Worm (Caenorhabditis elegans) whole organism, late embryonic: ENCODE data around the gene srh-296.

Experiments used
- C08G9.2 ChIP-seq: sonication (generic microtip); optimal IDR thresholded peaks from 2 replicates; lab custom pipeline; 2016; ENCODE audit warnings: mild to moderate bottlenecking, missing genetic modification characterization, moderate library complexity, missing compliant biosample characterization
- C38D4.7 ChIP-seq: fragments of 200-800 bp; sonication (Bioruptor generic); optimal IDR thresholded peaks from 2 replicates; lab custom pipeline; 2018; ENCODE audit warnings: mild to moderate bottlenecking, missing genetic modification characterization, moderate library complexity, missing compliant biosample characterization
- F13H6.1 ChIP-seq: sonication (generic microtip); optimal IDR thresholded peaks from 2 replicates; lab custom pipeline; 2016; ENCODE audit warnings: missing genetic modification characterization, missing compliant biosample characterization
- K02D7.2 ChIP-seq: sonication (generic microtip); optimal IDR thresholded peaks from 2 replicates; lab custom pipeline; 2017; ENCODE audit warnings: mild to moderate bottlenecking, missing genetic modification characterization, missing compliant biosample characterization
- T23F11.4 ChIP-seq: fragments of 200-800 bp; sonication (Bioruptor generic); optimal IDR thresholded peaks from 2 replicates; lab custom pipeline; 2018; ENCODE audit warnings: mild to moderate bottlenecking, missing genetic modification characterization, missing compliant biosample characterization
- Y22D7AL.16 ChIP-seq: sonication (generic microtip); optimal IDR thresholded peaks from 2 replicates; lab custom pipeline; 2016; ENCODE audit warnings: missing genetic modification characterization, missing compliant biosample characterization
- ahr-1 ChIP-seq: sonication (generic microtip); optimal IDR thresholded peaks from 2 replicates; lab custom pipeline; 2016; ENCODE audit warnings: missing genetic modification characterization, missing compliant biosample characterization
- ceh-14 ChIP-seq: sonication (generic microtip); optimal IDR thresholded peaks from 2 replicates; lab custom pipeline; 2016; ENCODE audit warnings: missing genotype, missing genetic modification characterization, missing compliant biosample characterization
- ceh-18 ChIP-seq: sonication (generic microtip); optimal IDR thresholded peaks from 2 replicates; lab custom pipeline; 2016; ENCODE audit warnings: missing genetic modification characterization, missing compliant biosample characterization
- ceh-19 ChIP-seq: fragments of 200-800 bp; sonication (Bioruptor generic); optimal IDR thresholded peaks from 2 replicates; lab custom pipeline; 2018; ENCODE audit warnings: mild to moderate bottlenecking, missing genetic modification characterization, missing compliant biosample characterization
- ceh-2 ChIP-seq: sonication (generic microtip); optimal IDR thresholded peaks from 2 replicates; lab custom pipeline; 2016; ENCODE audit warnings: missing genotype, missing genetic modification characterization, missing compliant biosample characterization
- ceh-24 ChIP-seq: sonication (generic microtip); optimal IDR thresholded peaks from 2 replicates; lab custom pipeline; 2016; ENCODE audit warnings: mild to moderate bottlenecking, missing genetic modification characterization, missing compliant biosample characterization
- ceh-30 ChIP-seq: fragments of 150-350 bp; optimal IDR thresholded peaks from 2 replicates; lab custom pipeline; 2014; ENCODE audit warnings: missing biosample characterization, missing genetic modification characterization
- ceh-45 ChIP-seq: fragments of 200-800 bp; sonication (Bioruptor generic); IDR thresholded peaks from 2 replicates; pipeline ENCODE4 v1.3.6; 2022; ENCODE audit warnings: missing genetic modification reagents, missing genetic modification characterization, missing compliant biosample characterization
- ceh-9 ChIP-seq: sonication (generic microtip); optimal IDR thresholded peaks from 2 replicates; lab custom pipeline; 2016; ENCODE audit warnings: mild to moderate bottlenecking, missing genetic modification characterization, inconsistent platforms, missing compliant biosample characterization
- che-1 ChIP-seq: sonication (generic microtip); optimal IDR thresholded peaks from 2 replicates; lab custom pipeline; 2016; ENCODE audit warnings: mild to moderate bottlenecking, missing genetic modification characterization, missing compliant biosample characterization
- ets-4 ChIP-seq: sonication (generic microtip); optimal IDR thresholded peaks from 2 replicates; lab custom pipeline; 2016; ENCODE audit warnings: missing genetic modification characterization, missing compliant biosample characterization
- eyg-1 ChIP-seq: sonication (generic microtip); optimal IDR thresholded peaks from 2 replicates; lab custom pipeline; 2016; ENCODE audit warnings: missing genotype, missing genetic modification characterization, missing compliant biosample characterization
- fkh-10 ChIP-seq: fragments of 150-350 bp; optimal IDR thresholded peaks from 2 replicates; lab custom pipeline; 2014; ENCODE audit warnings: missing biosample characterization, missing genetic modification reagents, missing genetic modification characterization
- fkh-6 ChIP-seq: sonication (generic microtip); optimal IDR thresholded peaks from 2 replicates; lab custom pipeline; 2016; ENCODE audit warnings: missing genetic modification characterization, missing compliant biosample characterization
- gmeb-2 ChIP-seq: sonication (generic microtip); optimal IDR thresholded peaks from 2 replicates; lab custom pipeline; 2016; ENCODE audit warnings: missing genetic modification characterization, inconsistent platforms, missing compliant biosample characterization
- hlh-30 ChIP-seq: sonication (generic microtip); optimal IDR thresholded peaks from 2 replicates; lab custom pipeline; 2017; ENCODE audit warnings: antibody characterized with exemption, missing genetic modification characterization, missing compliant biosample characterization; ENCODE audit not compliant: insufficient read depth
- hlh-6 ChIP-seq: sonication (generic microtip); optimal IDR thresholded peaks from 2 replicates; lab custom pipeline; 2016; ENCODE audit warnings: missing genotype, missing genetic modification characterization, missing compliant biosample characterization
- lim-6 ChIP-seq: sonication (generic microtip); optimal IDR thresholded peaks from 2 replicates; lab custom pipeline; 2016; ENCODE audit warnings: missing genetic modification characterization, missing compliant biosample characterization
- lin-11 ChIP-seq: fragments of 200-800 bp; sonication (Bioruptor generic); optimal IDR thresholded peaks from 2 replicates; lab custom pipeline; 2018; ENCODE audit warnings: mild to moderate bottlenecking, missing genetic modification characterization, missing compliant biosample characterization
- nhr-11 ChIP-seq: fragments of 150-350 bp; optimal IDR thresholded peaks from 2 replicates; lab custom pipeline; 2014; ENCODE audit warnings: missing biosample characterization, missing genetic modification characterization
- nhr-232 ChIP-seq: sonication (generic microtip); optimal IDR thresholded peaks from 2 replicates; lab custom pipeline; 2016; ENCODE audit warnings: missing genetic modification characterization, missing compliant biosample characterization
- npax-4 ChIP-seq: sonication (generic microtip); optimal IDR thresholded peaks from 2 replicates; lab custom pipeline; 2016; ENCODE audit warnings: missing genetic modification characterization, missing compliant biosample characterization
- odd-2 ChIP-seq: sonication (generic microtip); optimal IDR thresholded peaks from 2 replicates; lab custom pipeline; 2017; ENCODE audit warnings: antibody characterized with exemption, mild to moderate bottlenecking, missing genetic modification characterization, missing compliant biosample characterization
- pag-3 ChIP-seq: sonication (generic microtip); optimal IDR thresholded peaks from 2 replicates; lab custom pipeline; 2016; ENCODE audit warnings: missing compliant biosample characterization, missing genetic modification characterization, borderline replicate concordance
- pat-9 ChIP-seq: fragments of 200-800 bp; sonication (Bioruptor generic); optimal IDR thresholded peaks from 2 replicates; lab custom pipeline; 2018; ENCODE audit warnings: mild to moderate bottlenecking, missing genetic modification characterization, moderate library complexity, missing compliant biosample characterization
- pax-1 ChIP-seq: fragments of 150-350 bp; optimal IDR thresholded peaks from 2 replicates; lab custom pipeline; 2014; ENCODE audit warnings: missing biosample characterization, missing genetic modification characterization
- pha-2 ChIP-seq: sonication (generic microtip); optimal IDR thresholded peaks from 2 replicates; lab custom pipeline; 2017; ENCODE audit warnings: mild to moderate bottlenecking, missing genetic modification characterization, missing compliant biosample characterization
- pros-1 ChIP-seq: fragments of 150-350 bp; optimal IDR thresholded peaks from 2 replicates; lab custom pipeline; 2014; ENCODE audit warnings: missing biosample characterization, missing genetic modification reagents, missing genetic modification characterization
- ref-2 ChIP-seq: sonication (generic microtip); optimal IDR thresholded peaks from 2 replicates; lab custom pipeline; 2016; ENCODE audit warnings: missing genetic modification characterization, missing compliant biosample characterization
- sdc-2 ChIP-seq: sonication (generic microtip); optimal IDR thresholded peaks from 2 replicates; lab custom pipeline; 2016; ENCODE audit warnings: missing genotype, missing genetic modification characterization, missing compliant biosample characterization
- sox-2 ChIP-seq: fragments of 200-800 bp; sonication (Bioruptor generic); IDR thresholded peaks from 2 replicates; pipeline ENCODE4 v1.3.6; 2022; ENCODE audit warnings: missing genetic modification reagents, missing genetic modification characterization, missing compliant biosample characterization
- sox-4 ChIP-seq: sonication (generic microtip); optimal IDR thresholded peaks from 2 replicates; lab custom pipeline; 2017; ENCODE audit warnings: mild to moderate bottlenecking, missing genetic modification characterization, inconsistent platforms, missing compliant biosample characterization
- tbx-2 ChIP-seq: sonication (generic microtip); optimal IDR thresholded peaks from 2 replicates; lab custom pipeline; 2016; ENCODE audit warnings: missing genetic modification characterization, missing compliant biosample characterization
- tbx-7 ChIP-seq: sonication (generic microtip); optimal IDR thresholded peaks from 2 replicates; lab custom pipeline; 2016; ENCODE audit warnings: missing genotype, missing genetic modification characterization, missing compliant biosample characterization
- ttx-3 ChIP-seq: sonication (generic microtip); optimal IDR thresholded peaks from 2 replicates; lab custom pipeline; 2016; ENCODE audit warnings: missing genetic modification reagents, missing genetic modification characterization, missing compliant biosample characterization
- unc-3 ChIP-seq, 2 experiments: fragments of 200-800 bp in 1 of 2; sonication (Bioruptor generic) in 1 of 2; sonication (generic microtip) in 1 of 2; conservative IDR thresholded peaks in 1 of 2; optimal IDR thresholded peaks in 1 of 2; 2 replicates each; pipeline versions ENCODE4 v1.3.6 to Lab custom; 2016 to 2022; ENCODE audit warnings: missing compliant biosample characterization in 2 of 2, missing genetic modification characterization in 2 of 2, missing genetic modification reagents in 1 of 2
- unc-42 ChIP-seq: sonication (generic microtip); optimal IDR thresholded peaks from 2 replicates; lab custom pipeline; 2016; ENCODE audit warnings: missing genotype, missing genetic modification characterization, missing compliant biosample characterization
- unc-55 ChIP-seq: sonication (generic microtip); optimal IDR thresholded peaks from 2 replicates; lab custom pipeline; 2017; ENCODE audit warnings: missing biosample characterization, missing genetic modification reagents, missing genetic modification characterization
- zip-5 ChIP-seq: sonication (generic microtip); optimal IDR thresholded peaks from 2 replicates; lab custom pipeline; 2016; ENCODE audit warnings: missing genetic modification characterization, missing compliant biosample characterization
- ztf-16 ChIP-seq: sonication (generic microtip); optimal IDR thresholded peaks from 2 replicates; lab custom pipeline; 2017; ENCODE audit warnings: missing genetic modification characterization, missing compliant biosample characterization

srh-296 gene

DNA sequence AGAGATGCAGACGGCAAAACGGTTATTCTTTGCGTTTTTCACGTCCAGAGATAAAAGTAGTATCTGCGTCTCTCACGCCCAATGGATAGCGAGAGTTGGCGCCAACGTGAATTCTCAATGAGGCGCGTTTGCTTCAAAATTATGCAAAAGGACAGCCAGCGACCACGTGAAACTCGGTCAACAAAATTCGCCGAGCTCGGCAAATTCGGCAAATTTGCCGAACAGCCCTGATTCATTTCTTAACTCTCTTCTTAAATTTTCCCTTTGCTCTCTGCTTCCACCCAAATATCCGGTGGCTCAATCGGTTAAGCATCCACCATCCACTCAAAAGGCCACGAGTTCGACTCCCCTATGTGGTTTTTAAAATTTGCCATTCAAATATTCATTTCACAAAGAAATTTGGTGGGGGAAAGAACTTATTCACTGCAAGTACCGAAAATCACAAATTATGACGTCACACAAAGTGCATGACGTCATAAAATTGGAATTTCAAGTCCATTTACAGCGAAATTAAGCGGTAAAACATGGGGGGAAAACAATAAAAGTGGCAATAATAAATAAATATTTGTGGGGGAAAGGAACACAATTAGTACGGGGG is 35.3 kb downstream of the srh-296 start:
- TF ChIP-seq unc-55 (no peak), nhr-232 (no peak), lin-11 (tag; lab: Kevin White, UChicago) (no peak), C08G9.2 (tag; lab: Kevin White, UChicago) (no peak), ttx-3 (tag; lab: Kevin White, UChicago) (no peak), pag-3 (no peak), ceh-2 (tag; lab: Kevin White, UChicago) (no peak), ceh-9 (no peak), K02D7.2 (tag; lab: Kevin White, UChicago) (no peak), unc-3 (GFP tag; conservative IDR thresholded peaks at IDR 0.05; lab: Robert Waterston, UW) (no peak), unc-3 (tag; optimal IDR thresholded peaks at IDR 0.05; lab: Kevin White, UChicago) (no peak), npax-4 (tag; lab: Kevin White, UChicago) (no peak), tbx-2 (tag; lab: Kevin White, UChicago) (no peak), nhr-11 (no peak), che-1 (tag; lab: Kevin White, UChicago) (no peak), zip-5 (tag; lab: Kevin White, UChicago) (no peak), ceh-24 (tag; lab: Kevin White, UChicago) (no peak), sdc-2 (no peak), ref-2 (no peak)

DNA sequence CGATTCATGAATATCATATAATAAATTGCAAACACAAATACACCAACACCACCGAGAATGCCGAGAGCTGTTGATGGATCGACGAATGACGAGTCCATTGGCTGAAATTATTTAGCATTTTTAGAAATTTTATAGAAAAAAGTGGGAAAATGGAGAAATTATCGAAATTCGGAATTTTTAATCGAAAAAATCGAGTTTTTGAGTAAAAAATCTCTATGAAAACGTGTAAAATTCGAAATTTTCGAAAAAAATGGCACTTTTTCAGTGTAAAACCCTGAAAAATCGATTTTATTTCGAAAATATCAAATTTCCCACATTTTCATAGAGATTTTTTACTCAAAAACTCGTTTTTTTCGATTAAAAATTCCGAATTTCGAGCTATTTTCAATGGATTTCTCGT is 45.7 kb downstream of the srh-296 start, which contains the start of gene tcc-1:
Gene tcc-1, minus strand, starts transcription at position 101 of the 400 bp plus-strand sequence.
- no peak for TF ChIP-seq pax-1 (tag; lab: Kevin White, UChicago)
- no peak for TF ChIP-seq pros-1 (tag; lab: Kevin White, UChicago)
- no peak for TF ChIP-seq ets-4 (tag; lab: Kevin White, UChicago)
- no peak for TF ChIP-seq ceh-30 (tag; lab: Kevin White, UChicago)
- TF ChIP-seq ceh-19 (GFP tag; lab: Kevin White, UChicago): no peak
- TF ChIP-seq ceh-45 (GFP tag; lab: Robert Waterston, UW): no peak
- TF ChIP-seq T23F11.4 (GFP tag; lab: Kevin White, UChicago): no peak

DNA sequence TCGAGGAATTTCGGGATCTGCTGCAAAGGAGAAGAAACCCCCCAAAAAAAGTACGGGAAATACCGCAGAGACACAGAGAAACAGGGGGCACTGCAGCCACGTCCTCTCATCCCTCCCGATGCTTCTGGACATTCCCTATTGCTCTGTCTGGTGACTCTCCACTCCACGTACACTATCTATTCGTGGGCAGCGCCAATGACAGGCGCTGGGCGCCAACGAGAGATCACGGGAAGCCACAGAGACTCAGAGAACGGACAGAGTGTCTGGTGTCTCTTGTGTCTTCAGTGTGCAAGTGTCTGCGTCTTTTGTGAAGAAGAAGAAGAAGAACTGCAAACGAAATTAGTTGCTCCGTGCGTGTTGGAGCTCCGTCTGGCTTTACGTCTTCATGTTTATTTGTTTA is 47.7 kb downstream of the srh-296 start:
- TF ChIP-seq tbx-7 (tag; lab: Kevin White, UChicago) (no peak), ceh-14 (peak; percentile 77), sox-2 (GFP tag; lab: Robert Waterston, UW) (no peak), ztf-16 (tag; lab: Kevin White, UChicago) (no peak), ceh-45 (GFP tag; lab: Robert Waterston, UW) (no peak), F13H6.1 (tag; lab: Kevin White, UChicago) (peak; percentile 65), unc-55 (peak; percentile 74), gmeb-2 (tag; lab: Kevin White, UChicago) (no peak), pat-9 (no peak), tbx-2 (tag; lab: Kevin White, UChicago) (peak; percentile 37), T23F11.4 (GFP tag; lab: Kevin White, UChicago) (no peak), odd-2 (tag; lab: Kevin White, UChicago) (no peak), pha-2 (tag; lab: Kevin White, UChicago) (no peak), fkh-10 (GFP tag; lab: Kevin White, UChicago) (peak; percentile 55), C08G9.2 (tag; lab: Kevin White, UChicago) (peak; percentile 34), ref-2 (no peak), sox-4 (tag; lab: Kevin White, UChicago) (no peak), sdc-2 (no peak), ceh-9 (no peak), hlh-6 (tag; lab: Kevin White, UChicago) (peak; percentile 47), ceh-18 (tag; lab: Kevin White, UChicago) (peak; percentile 86), lim-6 (no peak), hlh-30 (peak; percentile 55), C38D4.7 (GFP tag; lab: Kevin White, UChicago) (no peak), pros-1 (tag; lab: Kevin White, UChicago) (peak; percentile 15), ceh-2 (tag; lab: Kevin White, UChicago) (no peak), pax-1 (tag; lab: Kevin White, UChicago) (no peak), ceh-24 (tag; lab: Kevin White, UChicago) (no peak), nhr-232 (no peak), unc-42 (tag; lab: Kevin White, UChicago) (peak; percentile 97), ttx-3 (tag; lab: Kevin White, UChicago) (no peak), fkh-6 (tag; lab: Kevin White, UChicago) (no peak), Y22D7AL.16 (no peak), eyg-1 (tag; lab: Kevin White, UChicago) (no peak), ahr-1 (no peak), zip-5 (tag; lab: Kevin White, UChicago) (no peak)
